Worm (Caenorhabditis elegans) whole organism, young adult: Measurements from ENCODE around the gene Y41D4B.1.

ENCODE experiments used
- B0261.1 ChIP-seq: sonication (generic microtip); optimal IDR thresholded peaks from 2 replicates; lab custom pipeline; 2016; ENCODE audit warnings: mild to moderate bottlenecking, missing genetic modification characterization, moderate library complexity, missing compliant biosample characterization
- B0336.3 ChIP-seq: fragments of 200-800 bp; sonication (Bioruptor generic); IDR thresholded peaks from 2 replicates; pipeline ENCODE4 v1.3.6; 2022; ENCODE audit warnings: missing genetic modification characterization, missing compliant biosample characterization
- C17E4.6 ChIP-seq: fragments of 200-800 bp; sonication (Bioruptor generic); IDR thresholded peaks from 2 replicates; pipeline ENCODE4 v1.3.6; 2022; ENCODE audit warnings: missing genetic modification reagents, missing genetic modification characterization, missing compliant biosample characterization
- D2030.7 ChIP-seq: fragments of 200-800 bp; sonication (Bioruptor generic); IDR thresholded peaks from 2 replicates; pipeline ENCODE4 v1.3.6; 2022; ENCODE audit warnings: missing genetic modification reagents, missing genetic modification characterization, missing compliant biosample characterization
- F10E7.11 ChIP-seq: sonication (generic microtip); optimal IDR thresholded peaks from 2 replicates; lab custom pipeline; 2017; ENCODE audit warnings: mild to moderate bottlenecking, missing genetic modification characterization, moderate library complexity, missing compliant biosample characterization
- F23B12.7 ChIP-seq: sonication (generic microtip); optimal IDR thresholded peaks from 2 replicates; lab custom pipeline; 2017; ENCODE audit warnings: missing genetic modification characterization, mild to moderate bottlenecking, missing compliant biosample characterization, antibody characterized with exemption, moderate library complexity; ENCODE audit not compliant: insufficient read depth
- F33H1.4 ChIP-seq: fragments of 200-800 bp; sonication (Bioruptor generic); IDR thresholded peaks from 2 replicates; pipeline ENCODE4 v1.3.6; 2022; ENCODE audit warnings: missing genetic modification reagents, missing genetic modification characterization, missing compliant biosample characterization
- F49E8.2 ChIP-seq: sonication (generic microtip); optimal IDR thresholded peaks from 3 replicates; lab custom pipeline; 2017; ENCODE audit warnings: missing genetic modification characterization, mild to moderate bottlenecking, missing compliant biosample characterization, antibody characterized with exemption, moderate library complexity; ENCODE audit not compliant: insufficient read depth
- F55B11.4 ChIP-seq: sonication (generic microtip); optimal IDR thresholded peaks from 2 replicates; lab custom pipeline; 2016; ENCODE audit warnings: missing compliant biosample characterization, missing genetic modification characterization, borderline replicate concordance; ENCODE audit not compliant: insufficient read depth
- F57C9.4 ChIP-seq: sonication (generic microtip); optimal IDR thresholded peaks from 2 replicates; lab custom pipeline; 2017; ENCODE audit warnings: mild to moderate bottlenecking, missing genetic modification characterization, missing compliant biosample characterization
- K11D2.4 ChIP-seq: fragments of 200-800 bp; sonication (Bioruptor generic); IDR thresholded peaks from 2 replicates; pipeline ENCODE4 v1.3.6; 2022; ENCODE audit warnings: missing genetic modification reagents, missing genetic modification characterization, missing compliant biosample characterization
- K12H6.12 ChIP-seq: fragments of 200-800 bp; sonication (Bioruptor generic); optimal IDR thresholded peaks from 2 replicates; lab custom pipeline; 2018; ENCODE audit warnings: mild to moderate bottlenecking, missing genetic modification characterization, missing compliant biosample characterization
- T26A5.8 ChIP-seq: sonication (generic microtip); optimal IDR thresholded peaks from 2 replicates; lab custom pipeline; 2016; ENCODE audit warnings: missing genetic modification characterization, missing compliant biosample characterization
- Y56A3A.18 ChIP-seq: fragments of 200-800 bp; sonication (Bioruptor generic); IDR thresholded peaks from 2 replicates; pipeline ENCODE4 v1.3.6; 2022; ENCODE audit warnings: missing genetic modification reagents, missing genetic modification characterization, missing compliant biosample characterization
- Y67H2A.10 ChIP-seq: fragments of 200-800 bp; sonication (Bioruptor generic); conservative IDR thresholded peaks from 2 replicates; pipeline ENCODE4 v1.3.6; 2022; ENCODE audit warnings: missing genetic modification reagents, missing genetic modification characterization, missing compliant biosample characterization
- ZK185.1 ChIP-seq: sonication (generic microtip); optimal IDR thresholded peaks from 2 replicates; lab custom pipeline; 2016; ENCODE audit warnings: mild to moderate bottlenecking, missing genetic modification characterization, missing compliant biosample characterization; ENCODE audit not compliant: poor library complexity, severe bottlenecking
- aptf-2 ChIP-seq: fragments of 200-800 bp; sonication (Bioruptor generic); conservative IDR thresholded peaks from 2 replicates; pipeline ENCODE4 v1.3.6; 2022; ENCODE audit warnings: missing genetic modification reagents, missing genetic modification characterization, missing compliant biosample characterization
- aptf-3 ChIP-seq: fragments of 200-800 bp; sonication (Bioruptor generic); IDR thresholded peaks from 2 replicates; pipeline ENCODE4 v1.3.6; 2022; ENCODE audit warnings: missing genetic modification characterization, missing compliant biosample characterization
- attf-5 ChIP-seq: fragments of 200-800 bp; sonication (Bioruptor generic); optimal IDR thresholded peaks from 2 replicates; lab custom pipeline; 2018; ENCODE audit warnings: mild to moderate bottlenecking, missing genetic modification characterization, missing compliant biosample characterization
- ccch-3 ChIP-seq: fragments of 200-800 bp; sonication (Bioruptor generic); optimal IDR thresholded peaks from 2 replicates; lab custom pipeline; 2018; ENCODE audit warnings: mild to moderate bottlenecking, missing genetic modification characterization, missing compliant biosample characterization
- ceh-91 ChIP-seq: fragments of 200-800 bp; sonication (Bioruptor generic); IDR thresholded peaks from 2 replicates; pipeline ENCODE4 v1.3.6; 2022; ENCODE audit warnings: missing genetic modification reagents, missing genetic modification characterization, missing compliant biosample characterization
- dpff-1 ChIP-seq: sonication (generic microtip); optimal IDR thresholded peaks from 2 replicates; lab custom pipeline; 2017; ENCODE audit warnings: mild to moderate bottlenecking, missing genetic modification characterization, missing compliant biosample characterization
- him-1 ChIP-seq: sonication (generic microtip); optimal IDR thresholded peaks from 2 replicates; lab custom pipeline; 2016; ENCODE audit warnings: missing genotype, missing genetic modification reagents, missing genetic modification characterization, missing compliant biosample characterization
- hsf-1 ChIP-seq: fragments of 200-800 bp; sonication (Bioruptor generic); IDR thresholded peaks from 2 replicates; pipeline ENCODE4 v1.3.6; 2022; ENCODE audit warnings: missing genetic modification reagents, missing genetic modification characterization, missing compliant biosample characterization
- lag-1 ChIP-seq: fragments of 200-800 bp; sonication (Bioruptor generic); IDR thresholded peaks from 2 replicates; pipeline ENCODE4 v1.3.6; 2022; ENCODE audit warnings: missing genetic modification reagents, missing genetic modification characterization, missing compliant biosample characterization
- let-607 ChIP-seq, 2 experiments: fragments of 200-800 bp in 1 of 2; sonication (Bioruptor generic) in 1 of 2; sonication (generic microtip) in 1 of 2; optimal IDR thresholded peaks; 2 replicates each; lab custom pipeline; 2016 to 2018; ENCODE audit warnings: mild to moderate bottlenecking in 2 of 2, missing compliant biosample characterization in 2 of 2, missing genetic modification characterization in 2 of 2, moderate library complexity in 2 of 2, missing genotype in 1 of 2
- lin-26 ChIP-seq: fragments of 200-800 bp; sonication (Bioruptor generic); IDR thresholded peaks from 2 replicates; pipeline ENCODE4 v1.3.6; 2022; ENCODE audit warnings: missing genetic modification reagents, missing genetic modification characterization, missing compliant biosample characterization
- lin-35 ChIP-seq, 3 experiments: fragments of 150-350 bp in 2 of 3; sonication (generic microtip) in 1 of 3; optimal IDR thresholded peaks; 2 replicates each; lab custom pipeline; 2014 to 2018; ENCODE audit warnings: missing biosample characterization in 3 of 3, missing genetic modification characterization in 3 of 3, missing genetic modification reagents in 3 of 3
- lin-54 ChIP-seq: fragments of 200-800 bp; sonication (Bioruptor generic); optimal IDR thresholded peaks from 2 replicates; lab custom pipeline; 2018; ENCODE audit warnings: mild to moderate bottlenecking, missing genetic modification characterization, missing compliant biosample characterization
- madf-10 ChIP-seq: sonication (generic microtip); optimal IDR thresholded peaks from 2 replicates; lab custom pipeline; 2016; ENCODE audit warnings: mild to moderate bottlenecking, missing genetic modification characterization, missing compliant biosample characterization
- madf-6 ChIP-seq: fragments of 200-800 bp; sonication (Bioruptor generic); IDR thresholded peaks from 2 replicates; pipeline ENCODE4 v1.3.6; 2022; ENCODE audit warnings: missing genetic modification reagents, missing genetic modification characterization, missing compliant biosample characterization
- nfyb-1 ChIP-seq: fragments of 200-800 bp; sonication (Bioruptor generic); IDR thresholded peaks from 2 replicates; pipeline ENCODE4 v1.3.6; 2022; ENCODE audit warnings: missing genetic modification reagents, missing genetic modification characterization, missing compliant biosample characterization
- nhr-120 ChIP-seq: fragments of 200-800 bp; sonication (Bioruptor generic); IDR thresholded peaks from 2 replicates; pipeline ENCODE4 v1.3.6; 2022; ENCODE audit warnings: missing genetic modification characterization, missing compliant biosample characterization
- nhr-27 ChIP-seq: fragments of 200-800 bp; sonication (Bioruptor generic); optimal IDR thresholded peaks from 2 replicates; lab custom pipeline; 2018; ENCODE audit warnings: mild to moderate bottlenecking, missing genetic modification characterization, moderate library complexity, missing compliant biosample characterization
- nhr-80 ChIP-seq: sonication (generic microtip); optimal IDR thresholded peaks from 2 replicates; lab custom pipeline; 2016; ENCODE audit warnings: missing genetic modification characterization, missing compliant biosample characterization
- rec-8 ChIP-seq, 2 experiments: sonication (generic microtip); optimal IDR thresholded peaks; 2 replicates each; lab custom pipeline; 2016; ENCODE audit warnings: mild to moderate bottlenecking in 2 of 2, missing genetic modification characterization in 2 of 2, missing genetic modification reagents in 2 of 2, missing genotype in 2 of 2, missing biosample characterization in 1 of 2, missing compliant biosample characterization in 1 of 2, moderate library complexity in 1 of 2
- rpc-1 ChIP-seq, 2 experiments: fragments of 150-350 bp in 1 of 2; sonication (generic microtip) in 1 of 2; optimal IDR thresholded peaks; 2 replicates each; lab custom pipeline; 2014 to 2018; ENCODE audit warnings: missing biosample characterization in 1 of 2, missing genetic modification characterization in 1 of 2, missing genetic modification reagents in 1 of 2, missing genotype in 1 of 2
- sea-2 ChIP-seq: fragments of 200-800 bp; sonication (Bioruptor generic); IDR thresholded peaks from 2 replicates; pipeline ENCODE4 v1.3.6; 2022; ENCODE audit warnings: missing genetic modification characterization, missing compliant biosample characterization
- snpc-1.1 ChIP-seq: sonication (generic microtip); optimal IDR thresholded peaks from 2 replicates; lab custom pipeline; 2017; ENCODE audit warnings: missing genetic modification characterization, mild to moderate bottlenecking, missing compliant biosample characterization, antibody characterized with exemption, moderate library complexity, missing genotype, missing genetic modification reagents; ENCODE audit not compliant: insufficient read depth
- snpc-3.4 ChIP-seq: sonication (generic microtip); optimal IDR thresholded peaks from 2 replicates; lab custom pipeline; 2017; ENCODE audit warnings: missing genetic modification characterization, mild to moderate bottlenecking, missing compliant biosample characterization, antibody characterized with exemption, moderate library complexity, missing genotype, missing genetic modification reagents
- sptf-2 ChIP-seq: fragments of 200-800 bp; sonication (Bioruptor generic); optimal IDR thresholded peaks from 2 replicates; lab custom pipeline; 2018; ENCODE audit warnings: mild to moderate bottlenecking, missing genetic modification characterization, missing compliant biosample characterization
- tbp1 ChIP-seq: fragments of 200-800 bp; sonication (Bioruptor generic); optimal IDR thresholded peaks from 2 replicates; lab custom pipeline; 2018; ENCODE audit warnings: mild to moderate bottlenecking, missing genetic modification characterization, missing compliant biosample characterization
- tbx-9 ChIP-seq: sonication (generic microtip); optimal IDR thresholded peaks from 2 replicates; lab custom pipeline; 2016; ENCODE audit warnings: borderline replicate concordance, missing genetic modification characterization, inconsistent platforms, missing compliant biosample characterization
- zim-3 ChIP-seq: sonication (generic microtip); optimal IDR thresholded peaks from 2 replicates; lab custom pipeline; 2017; ENCODE audit warnings: mild to moderate bottlenecking, missing genetic modification characterization, moderate library complexity, missing compliant biosample characterization
- ztf-18 ChIP-seq: sonication (generic microtip); optimal IDR thresholded peaks from 2 replicates; lab custom pipeline; 2016; ENCODE audit warnings: missing genotype, mild to moderate bottlenecking, missing genetic modification characterization, missing compliant biosample characterization
- ztf-6 ChIP-seq: fragments of 200-800 bp; sonication (Bioruptor generic); IDR thresholded peaks from 2 replicates; pipeline ENCODE4 v1.3.6; 2022; ENCODE audit warnings: missing genetic modification reagents, missing genetic modification characterization, missing compliant biosample characterization

Y41D4B.1 gene

ce11 chrIV:1633445-1633844 lies 39.1 kb upstream of the Y41D4B.1 start, which contains the start of gene Y41D4B.6 (continued):
- TF ChIP-seq attf-5 (no peak), lag-1 (no peak)

- TF ChIP-seq F55B11.4 (tag; lab: Kevin White, UChicago), result no peak
- TF ChIP-seq lag-1, result no peak
- TF ChIP-seq tbx-9 (tag; lab: Kevin White, UChicago), result no peak
- TF ChIP-seq Y67H2A.10 (GFP tag; lab: Robert Waterston, UW), result 0 out of 2 replicates have a peak, but pooled peaks have one; percentile 35
- TF ChIP-seq F49E8.2 (tag; lab: Kevin White, UChicago), result no peak
- TF ChIP-seq F33H1.4 (GFP tag; lab: Robert Waterston, UW), result no peak
- no peak for TF ChIP-seq nhr-27 (tag; lab: Kevin White, UChicago)
- no peak for TF ChIP-seq madf-6
- TF ChIP-seq ztf-6 (GFP tag; lab: Robert Waterston, UW), result no peak
- no peak for TF ChIP-seq lin-35 (GFP tag; optimal IDR thresholded peaks at IDR 0.05; lab: Kevin White, UChicago)
- TF ChIP-seq ceh-91 (GFP tag; lab: Robert Waterston, UW), result no peak
- peak; percentile 27 for TF ChIP-seq him-1 (tag; lab: Kevin White, UChicago)
- no peak for TF ChIP-seq D2030.7 (GFP tag; lab: Robert Waterston, UW)
- no peak for TF ChIP-seq snpc-1.1
- peak; percentile 61; the same call in 1 of the 2 replicates for TF ChIP-seq nfyb-1
- no peak for TF ChIP-seq nhr-120 (GFP tag; lab: Robert Waterston, UW)
- TF ChIP-seq Y56A3A.18 (GFP tag; lab: Robert Waterston, UW), result no peak
- TF ChIP-seq F57C9.4 (tag; lab: Kevin White, UChicago), result no peak
- no peak for TF ChIP-seq C17E4.6
- TF ChIP-seq F10E7.11, result no peak
- no peak for TF ChIP-seq T26A5.8 (tag; lab: Kevin White, UChicago)
- no peak for TF ChIP-seq ZK185.1 (tag; lab: Kevin White, UChicago)
- TF ChIP-seq F23B12.7 (tag; lab: Kevin White, UChicago), result no peak
- no peak for TF ChIP-seq hsf-1 (GFP tag; lab: Robert Waterston, UW)
- TF ChIP-seq K11D2.4 (GFP tag; lab: Robert Waterston, UW), result peak; percentile 41; the same call in 1 of the 2 replicates
- TF ChIP-seq lin-54 (GFP tag; lab: Kevin White, UChicago), result no peak
- TF ChIP-seq zim-3 (tag; lab: Kevin White, UChicago), result no peak
- no peak for TF ChIP-seq ccch-3
- TF ChIP-seq sea-2 (GFP tag; lab: Robert Waterston, UW), result no peak
- no peak for TF ChIP-seq rpc-1 (optimal IDR thresholded peaks at IDR 0.05; lab: Kevin White, UChicago)
- TF ChIP-seq rpc-1 (tag; optimal IDR thresholded peaks at IDR 0.05; lab: Kevin White, UChicago), result peak; percentile 59
- no peak for TF ChIP-seq aptf-2 (GFP tag; lab: Robert Waterston, UW)
- TF ChIP-seq let-607 (tag; optimal IDR thresholded peaks at IDR 0.05; lab: Kevin White, UChicago), result no peak
- TF ChIP-seq nhr-80 (tag; lab: Kevin White, UChicago), result no peak
- TF ChIP-seq sptf-2, result no peak
- no peak for TF ChIP-seq ztf-18 (tag; lab: Kevin White, UChicago)
- 0 out of 2 replicates have a peak, but pooled peaks have one; percentile 22 for TF ChIP-seq lin-26 (GFP tag; lab: Robert Waterston, UW)
- no peak for TF ChIP-seq snpc-3.4 (tag; lab: Kevin White, UChicago)
- no peak for TF ChIP-seq madf-10 (tag; lab: Kevin White, UChicago)
- no peak for TF ChIP-seq aptf-3 (GFP tag; lab: Robert Waterston, UW)
- TF ChIP-seq B0261.1, result no peak
- TF ChIP-seq dpff-1 (tag; lab: Kevin White, UChicago), result no peak
- TF ChIP-seq K12H6.12 (tag; lab: Kevin White, UChicago), result no peak
- TF ChIP-seq tbp1 (GFP tag; lab: Kevin White, UChicago), result peak; percentile 61
- TF ChIP-seq rec-8 (tag; optimal IDR thresholded peaks at IDR 0.05; lab: Kevin White, UChicago), result no peak
- TF ChIP-seq B0336.3, result no peak
Measured at ce11 chrIV:1637333-1637732, 35.2 kb upstream of the Y41D4B.1 start.
